Worm (Caenorhabditis elegans) whole organism, late embryonic: ENCODE results near the gene prp-18.

ENCODE experiments used
- ceh-19 ChIP-seq: fragments of 200-800 bp; sonication (Bioruptor generic); optimal IDR thresholded peaks from 2 replicates; lab custom pipeline; 2018; ENCODE audit warnings: mild to moderate bottlenecking, missing genetic modification characterization, missing compliant biosample characterization
- elt-2 ChIP-seq: sonication (generic microtip); optimal IDR thresholded peaks from 2 replicates; lab custom pipeline; 2016; ENCODE audit warnings: missing genetic modification reagents, missing genetic modification characterization, missing compliant biosample characterization
- ets-4 ChIP-seq: sonication (generic microtip); optimal IDR thresholded peaks from 2 replicates; lab custom pipeline; 2016; ENCODE audit warnings: missing genetic modification characterization, missing compliant biosample characterization
- eyg-1 ChIP-seq: sonication (generic microtip); optimal IDR thresholded peaks from 2 replicates; lab custom pipeline; 2016; ENCODE audit warnings: missing genotype, missing genetic modification characterization, missing compliant biosample characterization
- unc-86 ChIP-seq: sonication (generic microtip); optimal IDR thresholded peaks from 2 replicates; lab custom pipeline; 2016; ENCODE audit warnings: missing genetic modification characterization, missing compliant biosample characterization

DNA sequence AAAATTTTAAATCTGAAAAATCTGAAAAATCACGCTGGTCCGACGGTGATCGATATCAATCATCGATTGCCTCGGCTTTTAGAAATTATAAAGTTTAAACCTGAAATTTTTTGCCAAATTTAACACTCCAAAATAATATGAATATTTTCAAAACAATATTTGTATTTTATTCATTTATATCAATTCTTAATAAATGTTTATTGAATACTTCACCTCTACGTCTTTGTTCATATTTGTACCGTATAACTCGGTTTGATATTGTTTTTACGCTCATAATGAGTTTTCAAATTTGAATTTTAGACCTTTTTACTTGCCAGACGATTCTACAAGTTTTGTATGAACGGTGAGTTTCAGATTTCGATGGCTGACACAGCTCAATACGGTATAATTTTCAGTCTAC lies 19.4 kb downstream of the prp-18 start, which contains the start of the genes K07F5.15 and K07F5.22:
- TF ChIP-seq elt-2, result no peak
- no peak for TF ChIP-seq eyg-1 (tag; lab: Kevin White, UChicago)
- TF ChIP-seq unc-86 (tag; lab: Kevin White, UChicago), result no peak
- no peak for TF ChIP-seq ceh-19
- TF ChIP-seq ets-4, result no peak
